Worm (Caenorhabditis elegans): ENCODE data around the gene pde-12.

The pde-12 gene

DNA sequence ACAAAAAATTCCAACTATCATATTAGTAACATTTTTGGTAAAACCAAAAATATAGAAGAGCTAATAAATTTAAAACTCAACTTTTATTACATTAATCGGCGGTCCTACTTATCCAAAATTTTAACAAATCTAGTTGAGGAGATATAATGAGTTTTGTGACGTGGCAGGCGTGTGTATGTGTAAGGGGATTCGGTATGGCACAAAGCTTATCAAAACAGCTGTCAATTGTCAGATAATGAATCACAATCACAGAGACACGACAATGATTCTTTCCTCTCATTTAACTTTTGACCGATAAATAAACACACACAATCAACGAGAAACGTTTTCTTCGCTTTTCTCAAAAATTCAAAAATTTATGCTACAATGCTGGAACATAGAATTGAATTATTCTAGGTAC is 42.8 kb downstream of the pde-12 start, which contains the start of gene K11D9.3:
Gene K11D9.3 (minus strand): TSS at position 181 of the 400 bp plus-strand sequence.
- TF ChIP-seq nhr-80 (tag; optimal IDR thresholded peaks at IDR 0.05) (no peak), bed-1 (GFP tag; IDR thresholded peaks at IDR 0.05) (no peak), mcd-1 (GFP tag; IDR thresholded peaks at IDR 0.05) (no peak), lin-35 (GFP tag; optimal IDR thresholded peaks at IDR 0.05) (no peak), ceh-58 (GFP tag; IDR thresholded peaks at IDR 0.05) (no peak), ceh-27 (GFP tag; optimal IDR thresholded peaks at IDR 0.05) (no peak), unc-62 (GFP tag; optimal IDR thresholded peaks at IDR 0.05) (no peak), ztf-25 (GFP tag; IDR thresholded peaks at IDR 0.05) (no peak), ama-1 (optimal IDR thresholded peaks at IDR 0.05) (no peak), ama-1 (GFP tag; optimal IDR thresholded peaks at IDR 0.05) (no peak), rcor-1 (GFP tag; IDR thresholded peaks at IDR 0.05) (no peak), nhr-120 (GFP tag; IDR thresholded peaks at IDR 0.05) (no peak)

- TF ChIP-seq aptf-2 (GFP tag; conservative IDR thresholded peaks at IDR 0.05) (no peak), egrh-3 (GFP tag; IDR thresholded peaks at IDR 0.05) (no peak), pbrm-1 (GFP tag; IDR thresholded peaks at IDR 0.05) (no peak), ztf-26 (tag; optimal IDR thresholded peaks at IDR 0.05) (no peak), hlh-12 (tag; optimal IDR thresholded peaks at IDR 0.05) (no peak), hlh-26 (GFP tag; conservative IDR thresholded peaks at IDR 0.05) (no peak), nhr-179 (tag; optimal IDR thresholded peaks at IDR 0.05) (no peak), madf-3 (GFP tag; IDR thresholded peaks at IDR 0.05) (no peak), bed-1 (GFP tag; IDR thresholded peaks at IDR 0.05) (no peak), F10E7.11 (tag; optimal IDR thresholded peaks at IDR 0.05) (no peak)
Measured at ce11 chrIII:10794049-10794448, 50.8 kb downstream of the pde-12 start, which contains the start of gene clec-163. Gene clec-163, plus strand, starts transcription at chrIII:10794349.

DNA sequence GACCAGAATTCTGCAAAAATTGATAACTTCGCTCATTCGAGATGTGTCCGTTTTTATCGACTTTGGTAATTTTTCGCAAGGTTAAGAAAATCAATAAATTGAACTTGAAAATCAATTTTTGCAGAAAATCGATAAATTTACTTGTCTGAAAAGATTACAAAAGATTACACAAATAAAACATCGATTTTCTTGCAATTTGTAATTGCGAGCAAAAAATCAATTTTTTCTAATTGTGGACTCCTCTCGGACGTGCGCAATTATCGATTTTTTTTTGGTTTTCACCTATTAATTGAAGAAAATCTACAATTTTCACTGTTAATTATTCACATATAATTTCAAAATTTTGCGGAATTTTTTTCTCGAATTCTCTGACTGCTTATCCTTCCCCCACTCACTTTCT is 53.6 kb downstream of the pde-12 start:
- TF ChIP-seq attf-3 (GFP tag; conservative IDR thresholded peaks at IDR 0.05) (no peak), Y79H2A.3 (GFP tag; conservative IDR thresholded peaks at IDR 0.05) (no peak), mes-4 (tag; optimal IDR thresholded peaks at IDR 0.05) (no peak), hmg-20 (GFP tag; IDR thresholded peaks at IDR 0.05) (no peak), F37B4.10 (GFP tag; IDR thresholded peaks at IDR 0.05) (no peak), attf-5 (GFP tag; optimal IDR thresholded peaks at IDR 0.05) (no peak)

All from whole organism, young adult.